ENCODE assay signal across 4 worm cellular contexts in genomic region chrX:949466-949865, ce11.
TF ChIP-seq lines count a peak whose summit lies in the region.

No protein-coding gene starts in this region.

TF ChIP-seq in whole organism, L2 larva, 48 proteins besides CTCF, POLR2A, EP300 and RAD21 (continues in another document):
- TF ChIP-seq lin-13 (GFP tag; optimal IDR thresholded peaks at IDR 0.05; lab: Kevin White, UChicago) (peak; percentile 91), sma-9 (GFP tag; optimal IDR thresholded peaks at IDR 0.05; lab: Kevin White, UChicago) (peak; percentile 95), sma-9 (tag; optimal IDR thresholded peaks at IDR 0.05; lab: Kevin White, UChicago) (no peak), nhr-77 (tag; optimal IDR thresholded peaks at IDR 0.05; lab: Kevin White, UChicago) (no peak), R02D3.7 (tag; optimal IDR thresholded peaks at IDR 0.05; lab: Kevin White, UChicago) (no peak), dmd-4 (tag; optimal IDR thresholded peaks at IDR 0.05; lab: Kevin White, UChicago) (no peak), unc-55 (GFP tag; optimal IDR thresholded peaks at IDR 0.05; lab: Kevin White, UChicago) (peak; percentile 99), zag-1 (tag; optimal IDR thresholded peaks at IDR 0.05; lab: Kevin White, UChicago) (peak; percentile 97), nhr-6 (tag; optimal IDR thresholded peaks at IDR 0.05; lab: Kevin White, UChicago) (peak; percentile 93), egl-27 (tag; optimal IDR thresholded peaks at IDR 0.05; lab: Kevin White, UChicago) (peak; percentile 94), nhr-10 (tag; optimal IDR thresholded peaks at IDR 0.05; lab: Kevin White, UChicago) (peak; percentile 58), skn-1 (tag; optimal IDR thresholded peaks at IDR 0.05; lab: Kevin White, UChicago) (peak; percentile 54), nhr-21 (tag; optimal IDR thresholded peaks at IDR 0.05; lab: Kevin White, UChicago) (peak; percentile 87), ztf-4 (tag; optimal IDR thresholded peaks at IDR 0.05; lab: Kevin White, UChicago) (peak; percentile 83), C34F6.9 (tag; optimal IDR thresholded peaks at IDR 0.05; lab: Kevin White, UChicago) (peak; percentile 98), nhr-237 (tag; optimal IDR thresholded peaks at IDR 0.05; lab: Kevin White, UChicago) (no peak), ceh-82 (tag; optimal IDR thresholded peaks at IDR 0.05; lab: Kevin White, UChicago) (no peak), aly-2 (tag; optimal IDR thresholded peaks at IDR 0.05; lab: Kevin White, UChicago) (peak; percentile 73), snpc-4 (tag; optimal IDR thresholded peaks at IDR 0.05; lab: Kevin White, UChicago) (peak; percentile 74), alr-1 (tag; optimal IDR thresholded peaks at IDR 0.05; lab: Kevin White, UChicago) (no peak), unc-62 (GFP tag; optimal IDR thresholded peaks at IDR 0.05; lab: Kevin White, UChicago) (peak; percentile 51), mdl-1 (tag; optimal IDR thresholded peaks at IDR 0.05; lab: Kevin White, UChicago) (peak in 1 of 2 experiments; percentile 82), ztf-1 (GFP tag; conservative IDR thresholded peaks at IDR 0.05; lab: Robert Waterston, UW) (no peak)

TF ChIP-seq in whole organism, L4 larva, 104 proteins besides CTCF, POLR2A, EP300 and RAD21 (continues in another document):
- TF ChIP-seq zag-1 (tag; optimal IDR thresholded peaks at IDR 0.05; lab: Kevin White, UChicago) (peak; percentile 68), sdz-12 (GFP tag; optimal IDR thresholded peaks at IDR 0.05; lab: Kevin White, UChicago) (no peak), lsy-2 (tag; optimal IDR thresholded peaks at IDR 0.05; lab: Kevin White, UChicago) (peak; percentile 81 to 88), mdt-29 (GFP tag; IDR thresholded peaks at IDR 0.05; lab: Robert Waterston, UW) (peak; percentile 32; the same call in 1 of the 2 replicates), zfp-2 (tag; optimal IDR thresholded peaks at IDR 0.05; lab: Kevin White, UChicago) (no peak), lin-29 (GFP tag; IDR thresholded peaks at IDR 0.05; lab: Robert Waterston, UW) (no peak), F37D6.2 (tag; optimal IDR thresholded peaks at IDR 0.05; lab: Kevin White, UChicago) (peak; percentile 90), nhr-10 (tag; optimal IDR thresholded peaks at IDR 0.05; lab: Kevin White, UChicago) (no peak), T26A8.4 (GFP tag; IDR thresholded peaks at IDR 0.05; lab: Robert Waterston, UW) (peak; percentile 83), gei-8 (GFP tag; optimal IDR thresholded peaks at IDR 0.05; lab: Kevin White, UChicago) (no peak), ceh-28 (tag; optimal IDR thresholded peaks at IDR 0.05; lab: Kevin White, UChicago) (no peak), nhr-25 (tag; optimal IDR thresholded peaks at IDR 0.05; lab: Kevin White, UChicago; ENCODE audit: borderline replicate concordance, insufficient read depth) (peak; percentile 53), lim-7 (GFP tag; IDR thresholded peaks at IDR 0.05; lab: Robert Waterston, UW) (0 out of 2 replicates have a peak, but pooled peaks have one; percentile 46), nhr-11 (tag; optimal IDR thresholded peaks at IDR 0.05; lab: Kevin White, UChicago) (peak; percentile 94), jun-1 (tag; optimal IDR thresholded peaks at IDR 0.05; lab: Kevin White, UChicago) (no peak), zip-2 (tag; optimal IDR thresholded peaks at IDR 0.05; lab: Kevin White, UChicago) (no peak), F49E8.2 (tag; optimal IDR thresholded peaks at IDR 0.05; lab: Kevin White, UChicago; ENCODE audit: borderline replicate concordance) (no peak), ctbp-1 (GFP tag; IDR thresholded peaks at IDR 0.05; lab: Robert Waterston, UW) (peak; percentile 93), dve-1 (tag; optimal IDR thresholded peaks at IDR 0.05; lab: Kevin White, UChicago; ENCODE audit: insufficient read depth) (peak; percentile 89), fkh-10 (GFP tag; optimal IDR thresholded peaks at IDR 0.05; lab: Kevin White, UChicago) (peak; percentile 93), pqm-1 (tag; optimal IDR thresholded peaks at IDR 0.05; lab: Kevin White, UChicago) (no peak), Y5F2A.4 (GFP tag; optimal IDR thresholded peaks at IDR 0.05; lab: Kevin White, UChicago) (no peak), spr-1 (tag; optimal IDR thresholded peaks at IDR 0.05; lab: Kevin White, UChicago) (peak; percentile 70)

TF ChIP-seq in whole organism, late embryonic, 69 proteins besides CTCF, POLR2A, EP300 and RAD21 (continues in another document):
- TF ChIP-seq elt-2 (tag; optimal IDR thresholded peaks at IDR 0.05; lab: Kevin White, UChicago) (peak; percentile 35), hlh-30 (tag; optimal IDR thresholded peaks at IDR 0.05; lab: Kevin White, UChicago; ENCODE audit: insufficient read depth) (peak; percentile 79), fax-1 (tag; optimal IDR thresholded peaks at IDR 0.05; lab: Kevin White, UChicago) (peak; percentile 56), Y22D7AL.16 (tag; optimal IDR thresholded peaks at IDR 0.05; lab: Kevin White, UChicago) (peak; percentile 7), pha-4 (tag; optimal IDR thresholded peaks at IDR 0.05; lab: Kevin White, UChicago) (no peak), tbx-2 (tag; optimal IDR thresholded peaks at IDR 0.05; lab: Kevin White, UChicago) (peak; percentile 95), hlh-6 (tag; optimal IDR thresholded peaks at IDR 0.05; lab: Kevin White, UChicago) (peak; percentile 57), ceh-2 (tag; optimal IDR thresholded peaks at IDR 0.05; lab: Kevin White, UChicago) (peak; percentile 83), T23F11.4 (GFP tag; optimal IDR thresholded peaks at IDR 0.05; lab: Kevin White, UChicago) (peak; percentile 39), mec-3 (tag; optimal IDR thresholded peaks at IDR 0.05; lab: Kevin White, UChicago; ENCODE audit: borderline replicate concordance) (no peak), ceh-31 (tag; optimal IDR thresholded peaks at IDR 0.05; lab: Kevin White, UChicago) (peak; percentile 97), hlh-8 (tag; optimal IDR thresholded peaks at IDR 0.05; lab: Kevin White, UChicago) (peak; percentile 17), ceh-24 (tag; optimal IDR thresholded peaks at IDR 0.05; lab: Kevin White, UChicago) (no peak), ceh-22 (tag; optimal IDR thresholded peaks at IDR 0.05; lab: Kevin White, UChicago) (peak; percentile 28), tbx-7 (tag; optimal IDR thresholded peaks at IDR 0.05; lab: Kevin White, UChicago) (peak; percentile 0), che-1 (tag; optimal IDR thresholded peaks at IDR 0.05; lab: Kevin White, UChicago) (no peak), ceh-19 (GFP tag; optimal IDR thresholded peaks at IDR 0.05; lab: Kevin White, UChicago) (peak; percentile 79), pag-3 (tag; optimal IDR thresholded peaks at IDR 0.05; lab: Kevin White, UChicago; ENCODE audit: borderline replicate concordance) (peak; percentile 81), nhr-11 (tag; optimal IDR thresholded peaks at IDR 0.05; lab: Kevin White, UChicago) (no peak), ama-1 (optimal IDR thresholded peaks at IDR 0.05; lab: Kevin White, UChicago) (no peak), unc-3 (GFP tag; conservative IDR thresholded peaks at IDR 0.05; lab: Robert Waterston, UW) (no peak), unc-3 (tag; optimal IDR thresholded peaks at IDR 0.05; lab: Kevin White, UChicago) (peak; percentile 72), ceh-30 (tag; optimal IDR thresholded peaks at IDR 0.05; lab: Kevin White, UChicago) (peak; percentile 95), pqm-1 (tag; optimal IDR thresholded peaks at IDR 0.05; lab: Kevin White, UChicago) (no peak), ceh-14 (tag; optimal IDR thresholded peaks at IDR 0.05; lab: Kevin White, UChicago) (peak; percentile 79), sdc-2 (tag; optimal IDR thresholded peaks at IDR 0.05; lab: Kevin White, UChicago) (peak; percentile 90)

TF ChIP-seq in whole organism, mixed stage, embryonic, 35 proteins besides CTCF, POLR2A, EP300 and RAD21 (continues in another document):
- TF ChIP-seq bed-3 (GFP tag; optimal IDR thresholded peaks at IDR 0.05; lab: Kevin White, UChicago) (peak; percentile 29), drap-1 (GFP tag; optimal IDR thresholded peaks at IDR 0.05; lab: Kevin White, UChicago) (peak; percentile 87), zip-8 (tag; optimal IDR thresholded peaks at IDR 0.05; lab: Kevin White, UChicago) (no peak), blmp-1 (tag; optimal IDR thresholded peaks at IDR 0.05; lab: Kevin White, UChicago) (no peak), unc-39 (tag; optimal IDR thresholded peaks at IDR 0.05; lab: Kevin White, UChicago) (peak; percentile 40), pha-4 (tag; optimal IDR thresholded peaks at IDR 0.05; lab: Kevin White, UChicago) (peak; percentile 90), nhr-237 (tag; optimal IDR thresholded peaks at IDR 0.05; lab: Kevin White, UChicago) (peak; percentile 90), ces-1 (GFP tag; optimal IDR thresholded peaks at IDR 0.05; lab: Kevin White, UChicago) (peak; percentile 96), sptf-1 (tag; optimal IDR thresholded peaks at IDR 0.05; lab: Kevin White, UChicago) (peak; percentile 85), lin-32 (GFP tag; optimal IDR thresholded peaks at IDR 0.05; lab: Kevin White, UChicago) (peak; percentile 6), unc-120 (tag; optimal IDR thresholded peaks at IDR 0.05; lab: Kevin White, UChicago; ENCODE audit: poor library complexity, severe bottlenecking) (peak; percentile 98), sem-2 (GFP tag; optimal IDR thresholded peaks at IDR 0.05; lab: Kevin White, UChicago) (no peak), nhr-2 (tag; optimal IDR thresholded peaks at IDR 0.05; lab: Kevin White, UChicago) (peak; percentile 69), mls-2 (tag; optimal IDR thresholded peaks at IDR 0.05; lab: Kevin White, UChicago) (peak; percentile 91), ceh-43 (GFP tag; optimal IDR thresholded peaks at IDR 0.05; lab: Kevin White, UChicago) (peak; percentile 4), mep-1 (tag; optimal IDR thresholded peaks at IDR 0.05; lab: Kevin White, UChicago) (peak; percentile 91), hlh-1 (tag; optimal IDR thresholded peaks at IDR 0.05; lab: Kevin White, UChicago) (peak; percentile 68), elt-1 (tag; optimal IDR thresholded peaks at IDR 0.05; lab: Kevin White, UChicago; ENCODE audit: borderline replicate concordance, insufficient read depth) (peak; percentile 56), lin-13 (tag; optimal IDR thresholded peaks at IDR 0.05; lab: Kevin White, UChicago) (peak; percentile 85), lsy-2 (tag; optimal IDR thresholded peaks at IDR 0.05; lab: Kevin White, UChicago) (peak; percentile 79), ham-2 (GFP tag; optimal IDR thresholded peaks at IDR 0.05; lab: Kevin White, UChicago) (peak; percentile 37), unc-62 (GFP tag; optimal IDR thresholded peaks at IDR 0.05; lab: Kevin White, UChicago) (peak; percentile 93), flh-1 (GFP tag; optimal IDR thresholded peaks at IDR 0.05; lab: Kevin White, UChicago) (no peak), nhr-76 (tag; optimal IDR thresholded peaks at IDR 0.05; lab: Kevin White, UChicago) (no peak), elt-3 (tag; optimal IDR thresholded peaks at IDR 0.05; lab: Kevin White, UChicago) (peak; percentile 29), cnd-1 (tag; optimal IDR thresholded peaks at IDR 0.05; lab: Kevin White, UChicago) (peak; percentile 71), ceh-39 (tag; optimal IDR thresholded peaks at IDR 0.05; lab: Kevin White, UChicago) (peak; percentile 41), ztf-11 (tag; optimal IDR thresholded peaks at IDR 0.05; lab: Kevin White, UChicago) (peak; percentile 76), mab-5 (tag; optimal IDR thresholded peaks at IDR 0.05; lab: Kevin White, UChicago) (no peak)
